Fruit fly (Drosophila melanogaster): Measurements from ENCODE around the gene CG4045.

Gene CG4045

dm6 chrX:2041312-2041918, 34.3 kb downstream of the CG4045 start, which contains the start of gene CG4313 (continued):
- TF ChIP-seq H2.0 (GFP tag; IDR thresholded peaks at IDR 0.05) (peak; percentile 42; the same call in 1 of the 2 replicates), gsb-n (tag; optimal IDR thresholded peaks at IDR 0.05) (peak; percentile 37), pb (GFP tag; optimal IDR thresholded peaks at IDR 0.05) (peak; percentile 25), CG12769 (tag; optimal IDR thresholded peaks at IDR 0.05) (peak; percentile 88), Elba2 (GFP tag; optimal IDR thresholded peaks at IDR 0.05) (no peak), CG7987 (GFP tag; optimal IDR thresholded peaks at IDR 0.05) (peak; percentile 20), sens (GFP tag) (peak; percentile 97), croc (GFP tag; conservative IDR thresholded peaks at IDR 0.05) (peak; percentile 56; the same call in 1 of the 3 replicates), fd102C (GFP tag; optimal IDR thresholded peaks at IDR 0.05) (no peak), ac (GFP tag; optimal IDR thresholded peaks at IDR 0.05) (no peak), CG3407 (GFP tag; optimal IDR thresholded peaks at IDR 0.05) (peak; percentile 26), CG11456 (GFP tag; IDR thresholded peaks at IDR 0.05) (peak; percentile 67; the same call in 2 of the 3 replicates), zen (tag; optimal IDR thresholded peaks at IDR 0.05) (peak; percentile 41), CG6175 (GFP tag; IDR thresholded peaks at IDR 0.05) (no peak), shn (GFP tag; optimal IDR thresholded peaks at IDR 0.05) (peak; percentile 72), CG11085 (GFP tag; IDR thresholded peaks at IDR 0.05) (peak; percentile 67), Hmr (GFP tag; optimal IDR thresholded peaks at IDR 0.05) (peak; percentile 70), CG7839 (tag; optimal IDR thresholded peaks at IDR 0.05) (peak; percentile 74), CG8089 (GFP tag; optimal IDR thresholded peaks at IDR 0.05) (peak; percentile 29), B-H1 (GFP tag; IDR thresholded peaks at IDR 0.05) (peak; percentile 37; the same call in 2 of the 3 replicates), cg (GFP tag; optimal IDR thresholded peaks at IDR 0.05) (no peak), CG6689 (GFP tag; IDR thresholded peaks at IDR 0.05) (peak; percentile 67), cad (GFP tag; optimal IDR thresholded peaks at IDR 0.05) (no peak), rib (GFP tag; IDR thresholded peaks at IDR 0.05) (no peak), Dref (GFP tag; IDR thresholded peaks at IDR 0.05) (no peak), zfh2 (GFP tag; optimal IDR thresholded peaks at IDR 0.05) (peak; percentile 76), CG6765 (GFP tag; optimal IDR thresholded peaks at IDR 0.05) (no peak), kay (GFP tag; optimal IDR thresholded peaks at IDR 0.05) (peak; percentile 35), hkb (optimal IDR thresholded peaks at IDR 0.05) (no peak), hkb (GFP tag; IDR thresholded peaks at IDR 0.05) (peak; percentile 49; the same call in 1 of the 2 replicates), CG1792 (GFP tag; optimal IDR thresholded peaks at IDR 0.05) (peak; percentile 48), Atf3 (GFP tag; optimal IDR thresholded peaks at IDR 0.05) (peak; percentile 55), Kr (GFP tag; optimal IDR thresholded peaks at IDR 0.05) (no peak), da (GFP tag; optimal IDR thresholded peaks at IDR 0.05) (peak; percentile 20), YL-1 (GFP tag; optimal IDR thresholded peaks at IDR 0.05) (peak; percentile 66), ind (GFP tag; optimal IDR thresholded peaks at IDR 0.05) (peak; percentile 76), CG17186 (GFP tag; optimal IDR thresholded peaks at IDR 0.05) (peak; percentile 80), CG34224 (GFP tag; IDR thresholded peaks at IDR 0.05; ENCODE audit: partially characterized antibody) (peak; percentile 89), HHEX (GFP tag; optimal IDR thresholded peaks at IDR 0.05) (peak; percentile 52), Usf (GFP tag; optimal IDR thresholded peaks at IDR 0.05) (peak; percentile 29), Dip3 (GFP tag; optimal IDR thresholded peaks at IDR 0.05) (peak; percentile 72), Doc3 (GFP tag; IDR thresholded peaks at IDR 0.05; ENCODE audit: partially characterized antibody) (peak; percentile 92), Trl (optimal IDR thresholded peaks at IDR 0.05) (no peak), Trl (GFP tag; optimal IDR thresholded peaks at IDR 0.05) (peak; percentile 79), NfI (GFP tag; optimal IDR thresholded peaks at IDR 0.05) (peak; percentile 58), zf30C (GFP tag; optimal IDR thresholded peaks at IDR 0.05) (no peak), HLH4C (GFP tag; IDR thresholded peaks at IDR 0.05; ENCODE audit: partially characterized antibody) (peak; percentile 82), her (GFP tag; optimal IDR thresholded peaks at IDR 0.05) (peak; percentile 65), CG11093 (GFP tag; IDR thresholded peaks at IDR 0.05) (no peak), CG12391 (tag; optimal IDR thresholded peaks at IDR 0.05) (peak; percentile 74), ems (GFP tag; optimal IDR thresholded peaks at IDR 0.05) (peak; percentile 66)

All from whole organism, embryonic.